Fruit fly (Drosophila melanogaster) whole organism, embryonic: Measurements from ENCODE around the gene CG18213.

Experiments used
- Ada2b ChIP-seq: fragments of 200-800 bp; sonication (Bioruptor generic); IDR thresholded peaks from 2 replicates; pipeline ENCODE4 v1.3.6; 2022; ENCODE audit warnings: missing biosample characterization, missing genetic modification characterization
- Bteb2 ChIP-seq: fragments of 200-800 bp; sonication (Bioruptor generic); optimal IDR thresholded peaks from 2 replicates; lab custom pipeline; 2016; ENCODE audit warnings: missing biosample characterization, missing genetic modification characterization
- CG14014 ChIP-seq: fragments of 200-800 bp; sonication (Bioruptor generic); IDR thresholded peaks from 2 replicates; pipeline ENCODE4 v1.3.6; 2022; ENCODE audit warnings: missing biosample characterization, missing genetic modification characterization
- CG1603 ChIP-seq: fragments of 200-800 bp; sonication (Bioruptor generic); optimal IDR thresholded peaks from 2 replicates; lab custom pipeline; 2019; ENCODE audit warnings: missing biosample characterization, mild to moderate bottlenecking, missing genetic modification characterization, moderate library complexity
- CG34224 ChIP-seq: fragments of 200-800 bp; sonication (Bioruptor generic); IDR thresholded peaks from 3 replicates; pipeline ENCODE4 v1.3.6; 2022; ENCODE audit warnings: missing biosample characterization, missing genetic modification characterization; ENCODE audit not compliant: partially characterized antibody
- CG34376 ChIP-seq: fragments of 200-800 bp; sonication (Bioruptor generic); optimal IDR thresholded peaks from 2 replicates; lab custom pipeline; 2018; ENCODE audit warnings: missing biosample characterization, mild to moderate bottlenecking, missing genetic modification characterization
- CG3838 ChIP-seq: fragments of 200-800 bp; sonication (Bioruptor generic); optimal IDR thresholded peaks from 3 replicates; lab custom pipeline; 2016; ENCODE audit warnings: missing biosample characterization, missing genetic modification characterization
- CG3847 ChIP-seq: fragments of 200-800 bp; sonication (Bioruptor generic); IDR thresholded peaks from 2 replicates; pipeline ENCODE4 v1.3.6; 2022; ENCODE audit warnings: missing biosample characterization, missing genetic modification characterization
- CG3995 ChIP-seq: fragments of 200-800 bp; sonication (Bioruptor generic); optimal IDR thresholded peaks from 3 replicates; lab custom pipeline; 2016; ENCODE audit warnings: missing biosample characterization, missing genetic modification characterization
- CG8478 ChIP-seq: fragments of >200 bp; optimal IDR thresholded peaks from 2 replicates; lab custom pipeline; 2018
- CHES-1-like ChIP-seq: fragments of 200-800 bp; sonication (Bioruptor generic); optimal IDR thresholded peaks from 2 replicates; lab custom pipeline; 2016; ENCODE audit warnings: missing biosample characterization, missing genetic modification characterization
- Dek ChIP-seq: fragments of 200-800 bp; sonication (Bioruptor generic); optimal IDR thresholded peaks from 3 replicates; lab custom pipeline; 2019; ENCODE audit warnings: missing biosample characterization, mild to moderate bottlenecking, missing genetic modification characterization, moderate library complexity
- Drgx ChIP-seq: fragments of 200-800 bp; sonication (Bioruptor generic); IDR thresholded peaks from 2 replicates; pipeline ENCODE4 v1.3.6; 2022; ENCODE audit warnings: missing biosample characterization, missing genetic modification characterization
- GATAe ChIP-seq: fragments of 200-800 bp; sonication (Bioruptor generic); conservative IDR thresholded peaks from 2 replicates; pipeline ENCODE4 v1.3.6; 2022; ENCODE audit warnings: missing biosample characterization, missing genetic modification characterization
- Hand ChIP-seq: fragments of 200-800 bp; sonication (Bioruptor generic); optimal IDR thresholded peaks from 2 replicates; lab custom pipeline; 2017; ENCODE audit warnings: mild to moderate bottlenecking, missing biosample characterization, missing genetic modification reagents, missing genetic modification characterization
- Hmx ChIP-seq: fragments of 200-800 bp; sonication (Bioruptor generic); optimal IDR thresholded peaks from 2 replicates; lab custom pipeline; 2016; ENCODE audit warnings: missing biosample characterization, missing genetic modification characterization
- Kr ChIP-seq: fragments of 200-800 bp; sonication (Bioruptor generic); optimal IDR thresholded peaks from 2 replicates; lab custom pipeline; 2017; ENCODE audit warnings: missing biosample characterization, mild to moderate bottlenecking, missing genetic modification characterization
- Med ChIP-seq: fragments of 200-800 bp; sonication (Bioruptor generic); peaks from one replicate; lab custom pipeline; 2016; ENCODE audit warnings: missing biosample characterization, missing genetic modification characterization, mild to moderate bottlenecking, inconsistent platforms, moderate library complexity
- Myb ChIP-seq: fragments of 200-800 bp; sonication (Bioruptor generic); optimal IDR thresholded peaks from 2 replicates; lab custom pipeline; 2016; ENCODE audit warnings: missing biosample characterization, missing genetic modification characterization
- Nf-YB ChIP-seq: fragments of 200-800 bp; sonication (Bioruptor generic); optimal IDR thresholded peaks from 3 replicates; lab custom pipeline; 2019; ENCODE audit warnings: missing biosample characterization, mild to moderate bottlenecking, missing genetic modification characterization, moderate library complexity
- NfI ChIP-seq: fragments of 200-800 bp; sonication (Bioruptor generic); optimal IDR thresholded peaks from 3 replicates; lab custom pipeline; 2018; ENCODE audit warnings: missing biosample characterization, mild to moderate bottlenecking, missing genetic modification characterization, moderate library complexity
- Oli ChIP-seq: fragments of 200-800 bp; sonication (Bioruptor generic); optimal IDR thresholded peaks from 2 replicates; lab custom pipeline; 2018; ENCODE audit warnings: missing biosample characterization, mild to moderate bottlenecking, missing genetic modification characterization, moderate library complexity
- Pdp1 ChIP-seq, 2 experiments: fragments of 200-800 bp; sonication (Bioruptor generic); optimal IDR thresholded peaks; 3 replicates each; lab custom pipeline; 2016; ENCODE audit warnings: missing biosample characterization in 2 of 2, missing genetic modification characterization in 2 of 2, mild to moderate bottlenecking in 1 of 2, moderate library complexity in 1 of 2
- ase ChIP-seq: fragments of 200-800 bp; sonication (Bioruptor generic); IDR thresholded peaks from 3 replicates; pipeline ENCODE4 v1.3.6; 2022; ENCODE audit warnings: missing biosample characterization, missing genetic modification characterization
- ash1 ChIP-seq: fragments of 200-800 bp; sonication (Bioruptor generic); optimal IDR thresholded peaks from 2 replicates; lab custom pipeline; 2018; ENCODE audit warnings: missing biosample characterization, mild to moderate bottlenecking, missing genetic modification characterization
- br ChIP-seq: fragments of >200 bp; optimal IDR thresholded peaks from 2 replicates; lab custom pipeline; 2017
- chinmo ChIP-seq: fragments of 200-800 bp; sonication (Bioruptor generic); IDR thresholded peaks from 4 replicates; pipeline ENCODE4 v1.3.6; 2022; ENCODE audit warnings: missing biosample characterization, missing genetic modification characterization; ENCODE audit not compliant: partially characterized antibody
- corto ChIP-seq: fragments of 200-800 bp; sonication (Bioruptor generic); optimal IDR thresholded peaks from 2 replicates; lab custom pipeline; 2016; ENCODE audit warnings: missing biosample characterization, mild to moderate bottlenecking, missing genetic modification characterization, moderate library complexity
- croc ChIP-seq: fragments of 200-800 bp; sonication (Bioruptor generic); conservative IDR thresholded peaks from 3 replicates; pipeline ENCODE4 v1.3.6; 2022; ENCODE audit warnings: missing biosample characterization, missing genetic modification characterization
- cwo ChIP-seq: fragments of 200-800 bp; sonication (Bioruptor generic); optimal IDR thresholded peaks from 3 replicates; lab custom pipeline; 2017; ENCODE audit warnings: missing biosample characterization, missing genetic modification characterization, mild to moderate bottlenecking, moderate library complexity, missing genetic modification reagents
- dati ChIP-seq: fragments of 200-800 bp; sonication (Bioruptor generic); IDR thresholded peaks from 2 replicates; pipeline ENCODE4 v1.3.6; 2022; ENCODE audit warnings: missing biosample characterization, missing genetic modification characterization
- exex ChIP-seq: fragments of 200-800 bp; sonication (Bioruptor generic); optimal IDR thresholded peaks from 4 replicates; lab custom pipeline; 2018; ENCODE audit warnings: missing biosample characterization, mild to moderate bottlenecking, missing genetic modification characterization, moderate library complexity
- eyg ChIP-seq: fragments of 200-800 bp; sonication (Bioruptor generic); optimal IDR thresholded peaks from 3 replicates; lab custom pipeline; 2016; ENCODE audit warnings: missing biosample characterization, missing genetic modification characterization
- gcm ChIP-seq: fragments of 200-800 bp; sonication (Bioruptor generic); optimal IDR thresholded peaks from 2 replicates; lab custom pipeline; 2019; ENCODE audit warnings: missing biosample characterization, mild to moderate bottlenecking, missing genetic modification characterization, moderate library complexity
- gcm2 ChIP-seq: fragments of 200-800 bp; sonication (Bioruptor generic); optimal IDR thresholded peaks from 2 replicates; lab custom pipeline; 2016; ENCODE audit warnings: missing biosample characterization, missing genetic modification characterization
- grn ChIP-seq: fragments of 200-800 bp; sonication (Bioruptor generic); optimal IDR thresholded peaks from 3 replicates; lab custom pipeline; 2017; ENCODE audit warnings: missing biosample characterization, missing genetic modification characterization
- ken ChIP-seq: fragments of 200-800 bp; sonication (Bioruptor generic); IDR thresholded peaks from 3 replicates; pipeline ENCODE4 v1.3.6; 2022; ENCODE audit warnings: missing biosample characterization, missing genetic modification characterization
- kni ChIP-seq: fragments of 200-800 bp; sonication (Bioruptor generic); optimal IDR thresholded peaks from 3 replicates; lab custom pipeline; 2017; ENCODE audit warnings: mild to moderate bottlenecking, missing biosample characterization, missing genetic modification reagents, missing genetic modification characterization
- mirr ChIP-seq: fragments of 200-800 bp; sonication (Bioruptor generic); optimal IDR thresholded peaks from 3 replicates; lab custom pipeline; 2018; ENCODE audit warnings: missing biosample characterization, mild to moderate bottlenecking, missing genetic modification characterization
- pho ChIP-seq: fragments of 200-800 bp; sonication (Bioruptor generic); optimal IDR thresholded peaks from 2 replicates; lab custom pipeline; 2016; ENCODE audit warnings: missing biosample characterization, missing genetic modification characterization
- pnt ChIP-seq: fragments of 200-800 bp; sonication (Bioruptor generic); optimal IDR thresholded peaks from 3 replicates; lab custom pipeline; 2016; ENCODE audit warnings: missing biosample characterization, missing genetic modification characterization
- psq ChIP-seq: fragments of 200-800 bp; sonication (Bioruptor generic); optimal IDR thresholded peaks from 2 replicates; lab custom pipeline; 2017; ENCODE audit warnings: missing biosample characterization, missing genetic modification characterization
- sob ChIP-seq: fragments of 200-800 bp; sonication (Bioruptor generic); IDR thresholded peaks from 2 replicates; pipeline ENCODE4 v1.3.6; 2022; ENCODE audit warnings: missing biosample characterization, missing genetic modification characterization
- sqz ChIP-seq: fragments of 200-800 bp; sonication (Bioruptor generic); optimal IDR thresholded peaks from 3 replicates; lab custom pipeline; 2018; ENCODE audit warnings: missing biosample characterization, mild to moderate bottlenecking, missing genetic modification characterization
- sug ChIP-seq: fragments of 200-800 bp; optimal IDR thresholded peaks from 2 replicates; lab custom pipeline; 2019; ENCODE audit warnings: missing biosample characterization, mild to moderate bottlenecking, missing genetic modification characterization, moderate library complexity
- trh ChIP-seq: fragments of 200-800 bp; sonication (Bioruptor generic); optimal IDR thresholded peaks from 2 replicates; lab custom pipeline; 2016; ENCODE audit warnings: missing biosample characterization, missing genetic modification characterization
- tup ChIP-seq: fragments of 200-800 bp; sonication (Bioruptor generic); optimal IDR thresholded peaks from 2 replicates; lab custom pipeline; 2016; ENCODE audit warnings: missing biosample characterization, mild to moderate bottlenecking, missing genetic modification characterization, moderate library complexity

CG18213 gene

dm6 chr3R:17061736-17062371 lies 21.9 kb upstream of the CG18213 start (continued):
- TF ChIP-seq kni (GFP tag; lab: Kevin White, UChicago) (peak; percentile 53), corto (GFP tag; lab: Kevin White, UChicago) (peak; percentile 64), chinmo (0 out of 4 replicates have a peak, but pooled peaks have one; percentile 15), sqz (GFP tag; lab: Kevin White, UChicago) (no peak), CG8478 (lab: Kevin White, UChicago) (peak; percentile 14), CG34224 (GFP tag; lab: Robert Waterston, UW) (no peak), Dek (tag; lab: Kevin White, UChicago) (no peak), Oli (tag; lab: Kevin White, UChicago) (no peak), CG3838 (no peak), Drgx (0 out of 2 replicates have a peak, but pooled peaks have one; percentile 13)

dm6 chr3R:17060809-17061394 lies 20.9 kb upstream of the CG18213 start:
- TF ChIP-seq Med (GFP tag; lab: Kevin White, UChicago) (peak; percentile 36), Kr (GFP tag; lab: Kevin White, UChicago) (no peak), NfI (GFP tag; lab: Kevin White, UChicago) (no peak), CG8478 (lab: Kevin White, UChicago) (no peak), GATAe (GFP tag; lab: Robert Waterston, UW) (peak; percentile 71), trh (GFP tag; lab: Kevin White, UChicago) (no peak), psq (GFP tag; lab: Kevin White, UChicago) (no peak), CHES-1-like (GFP tag; lab: Kevin White, UChicago) (no peak), exex (tag; lab: Kevin White, UChicago) (peak; percentile 49), Ada2b (GFP tag; lab: Robert Waterston, UW) (no peak), grn (GFP tag; lab: Kevin White, UChicago) (peak; percentile 15), sug (tag; lab: Kevin White, UChicago) (peak; percentile 65), cwo (GFP tag; lab: Kevin White, UChicago) (peak; percentile 45), Pdp1 (GFP tag; optimal IDR thresholded peaks at IDR 0.05; lab: Kevin White, UChicago) (peak in 1 of 2 experiments; percentile 58), mirr (GFP tag; lab: Kevin White, UChicago) (peak; percentile 31), croc (no peak), chinmo (0 out of 4 replicates have a peak, but pooled peaks have one; percentile 13), dati (GFP tag; lab: Robert Waterston, UW) (no peak), eyg (GFP tag; lab: Kevin White, UChicago) (no peak)

- peak; percentile 72 for TF ChIP-seq Drgx
- TF ChIP-seq CG34376 (GFP tag; lab: Kevin White, UChicago): no peak
- peak; percentile 7 for TF ChIP-seq gcm (GFP tag; lab: Kevin White, UChicago)
- no peak for TF ChIP-seq ken (GFP tag; lab: Robert Waterston, UW)
- no peak for TF ChIP-seq tup (GFP tag; lab: Kevin White, UChicago)
- no peak for TF ChIP-seq CG1603
- TF ChIP-seq sob (GFP tag; lab: Robert Waterston, UW): no peak
- TF ChIP-seq Nf-YB (GFP tag; lab: Kevin White, UChicago): peak; percentile 30
- no peak for TF ChIP-seq ash1 (GFP tag; lab: Kevin White, UChicago)
- no peak for TF ChIP-seq Hmx
- no peak for TF ChIP-seq chinmo
- peak; percentile 5 for TF ChIP-seq Myb (GFP tag; lab: Kevin White, UChicago)
- TF ChIP-seq pnt (GFP tag; lab: Kevin White, UChicago): peak; percentile 10
- TF ChIP-seq br: no peak
- TF ChIP-seq CG3847 (GFP tag; lab: Robert Waterston, UW): no peak
- TF ChIP-seq pho: peak; percentile 24
- TF ChIP-seq CG3995 (GFP tag; lab: Kevin White, UChicago): no peak
- no peak for TF ChIP-seq ase (GFP tag; lab: Robert Waterston, UW)
- no peak for TF ChIP-seq CG14014 (GFP tag; lab: Robert Waterston, UW)
- peak; percentile 27 for TF ChIP-seq Bteb2 (GFP tag; lab: Kevin White, UChicago)
- no peak for TF ChIP-seq Hand (GFP tag; lab: Kevin White, UChicago)
- peak; percentile 48 for TF ChIP-seq gcm2 (GFP tag; lab: Kevin White, UChicago)
Observed at dm6 chr3R:17060244-17060664, 20.3 kb upstream of the CG18213 start.
